Worm (Caenorhabditis elegans) whole organism, L2 larva: ENCODE results near the gene srbc-23.

Experiments used
- F13H6.1 ChIP-seq: sonication (generic microtip); optimal IDR thresholded peaks from 2 replicates; lab custom pipeline; 2016; ENCODE audit warnings: missing genetic modification characterization, missing compliant biosample characterization
- egl-27 ChIP-seq: sonication (generic microtip); optimal IDR thresholded peaks from 3 replicates; lab custom pipeline; 2017; ENCODE audit warnings: missing biosample characterization, missing genetic modification reagents, missing genetic modification characterization
- nhr-10 ChIP-seq: sonication (generic microtip); optimal IDR thresholded peaks from 2 replicates; lab custom pipeline; 2017; ENCODE audit warnings: missing biosample characterization, missing genetic modification characterization
- nhr-12 ChIP-seq: fragments of 150-350 bp; optimal IDR thresholded peaks from 2 replicates; lab custom pipeline; 2014; ENCODE audit warnings: missing biosample characterization, missing genetic modification characterization
- nhr-6 ChIP-seq: fragments of 150-350 bp; optimal IDR thresholded peaks from 2 replicates; lab custom pipeline; 2014; ENCODE audit warnings: missing biosample characterization, missing genetic modification characterization
- snpc-4 ChIP-seq: fragments of 150-350 bp; optimal IDR thresholded peaks from 2 replicates; lab custom pipeline; 2014; ENCODE audit warnings: missing biosample characterization, missing genetic modification characterization
- unc-39 ChIP-seq: fragments of 150-350 bp; optimal IDR thresholded peaks from 2 replicates; lab custom pipeline; 2014; ENCODE audit warnings: missing biosample characterization, missing genetic modification characterization
- unc-62 ChIP-seq: fragments of 150-350 bp; optimal IDR thresholded peaks from 2 replicates; lab custom pipeline; 2014; ENCODE audit warnings: missing biosample characterization, missing genetic modification reagents, missing genetic modification characterization

DNA sequence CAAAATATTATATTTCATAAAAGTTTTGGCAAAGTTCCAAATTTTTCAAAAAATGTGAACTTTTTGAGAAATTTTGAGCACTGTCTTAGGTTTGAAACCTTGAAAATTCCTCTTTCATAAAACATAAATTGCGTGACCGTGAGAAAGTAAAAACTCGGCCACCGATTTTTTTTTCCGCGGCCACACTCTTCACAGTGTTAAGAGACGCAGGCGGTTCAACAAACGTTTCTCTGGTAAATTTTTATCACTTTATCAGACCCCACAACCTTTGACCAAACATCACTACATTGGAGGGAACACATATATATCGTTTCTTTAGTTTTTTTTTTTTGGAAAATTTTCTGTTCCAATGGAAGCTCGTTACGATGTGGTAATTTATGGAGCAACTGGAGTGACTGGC is 30.9 kb upstream of the srbc-23 start, which contains the start of gene F22F7.2:
- TF ChIP-seq F13H6.1 (tag; lab: Kevin White, UChicago) (no peak), unc-62 (GFP tag; lab: Kevin White, UChicago) (no peak), nhr-10 (tag; lab: Kevin White, UChicago) (no peak), nhr-6 (tag; lab: Kevin White, UChicago) (no peak), nhr-12 (no peak), egl-27 (tag; lab: Kevin White, UChicago) (no peak), unc-39 (tag; lab: Kevin White, UChicago) (no peak), snpc-4 (tag; lab: Kevin White, UChicago) (no peak)
